Fruit fly (Drosophila melanogaster) whole organism, embryonic: Measurements from ENCODE around the gene CG9662.

ENCODE experiments used
- Atf6 ChIP-seq: fragments of 200-800 bp; sonication (Bioruptor generic); IDR thresholded peaks from 2 replicates; pipeline ENCODE4 v1.3.6; 2022; ENCODE audit warnings: missing biosample characterization, missing genetic modification characterization
- Blimp-1 ChIP-seq: fragments of 200-800 bp; sonication (Bioruptor generic); optimal IDR thresholded peaks from 3 replicates; lab custom pipeline; 2018; ENCODE audit warnings: missing biosample characterization, missing genetic modification characterization, mild to moderate bottlenecking, moderate library complexity, missing genetic modification reagents
- BtbVII ChIP-seq: fragments of 200-800 bp; sonication (Bioruptor generic); optimal IDR thresholded peaks from 3 replicates; lab custom pipeline; 2017; ENCODE audit warnings: missing biosample characterization, mild to moderate bottlenecking, missing genetic modification characterization
- CG10431 ChIP-seq: fragments of 200-800 bp; sonication (Bioruptor generic); optimal IDR thresholded peaks from 3 replicates; lab custom pipeline; 2018; ENCODE audit warnings: missing biosample characterization, mild to moderate bottlenecking, missing genetic modification characterization
- CG10979 ChIP-seq: fragments of 200-800 bp; sonication (Bioruptor generic); optimal IDR thresholded peaks from 2 replicates; lab custom pipeline; 2018; ENCODE audit warnings: missing biosample characterization, mild to moderate bottlenecking, missing genetic modification characterization, moderate library complexity
- CG12391 ChIP-seq: fragments of 200-800 bp; sonication (Bioruptor generic); optimal IDR thresholded peaks from 3 replicates; lab custom pipeline; 2018; ENCODE audit warnings: missing biosample characterization, mild to moderate bottlenecking, missing genetic modification characterization, moderate library complexity
- CG15011 ChIP-seq: fragments of 200-800 bp; sonication (Bioruptor generic); optimal IDR thresholded peaks from 3 replicates; lab custom pipeline; 2018; ENCODE audit warnings: missing biosample characterization, mild to moderate bottlenecking, missing genetic modification characterization
- CG15479 ChIP-seq: fragments of 200-800 bp; sonication (Bioruptor generic); optimal IDR thresholded peaks from 3 replicates; lab custom pipeline; 2019; ENCODE audit warnings: missing biosample characterization, mild to moderate bottlenecking, missing genetic modification characterization, moderate library complexity
- CG16815 ChIP-seq: fragments of 200-800 bp; sonication (Bioruptor generic); optimal IDR thresholded peaks from 3 replicates; lab custom pipeline; 2017; ENCODE audit warnings: missing biosample characterization, mild to moderate bottlenecking, missing genetic modification characterization
- CG17186 ChIP-seq: fragments of 200-800 bp; sonication (Bioruptor generic); optimal IDR thresholded peaks from 3 replicates; lab custom pipeline; 2017; ENCODE audit warnings: missing biosample characterization, missing genetic modification reagents, missing genetic modification characterization
- CG17361 ChIP-seq: fragments of 200-800 bp; sonication (Bioruptor generic); IDR thresholded peaks from 3 replicates; pipeline ENCODE4 v1.3.6; 2022; ENCODE audit warnings: missing biosample characterization, missing genetic modification characterization
- CG18262 ChIP-seq: fragments of 200-800 bp; optimal IDR thresholded peaks from 3 replicates; lab custom pipeline; 2019; ENCODE audit warnings: missing biosample characterization, mild to moderate bottlenecking, missing genetic modification characterization, moderate library complexity
- CG1832 ChIP-seq: fragments of 200-800 bp; sonication (Bioruptor generic); optimal IDR thresholded peaks from 2 replicates; lab custom pipeline; 2017; ENCODE audit warnings: missing biosample characterization, mild to moderate bottlenecking, missing genetic modification characterization, inconsistent platforms
- CG18599 ChIP-seq: fragments of 200-800 bp; sonication (Bioruptor generic); optimal IDR thresholded peaks from 3 replicates; lab custom pipeline; 2017; ENCODE audit warnings: missing biosample characterization, missing genetic modification characterization, mild to moderate bottlenecking, moderate library complexity, missing genetic modification reagents
- CG30020 ChIP-seq: fragments of 200-800 bp; optimal IDR thresholded peaks from 2 replicates; lab custom pipeline; 2019; ENCODE audit warnings: missing biosample characterization, mild to moderate bottlenecking, missing genetic modification characterization, moderate library complexity
- CG3163 ChIP-seq: fragments of 200-800 bp; sonication (Bioruptor generic); optimal IDR thresholded peaks from 3 replicates; lab custom pipeline; 2016; ENCODE audit warnings: missing biosample characterization, missing genetic modification characterization
- CG3995 ChIP-seq: fragments of 200-800 bp; sonication (Bioruptor generic); optimal IDR thresholded peaks from 3 replicates; lab custom pipeline; 2016; ENCODE audit warnings: missing biosample characterization, missing genetic modification characterization
- CG6654 ChIP-seq: fragments of 200-800 bp; sonication (Bioruptor generic); optimal IDR thresholded peaks from 2 replicates; lab custom pipeline; 2017; ENCODE audit warnings: missing biosample characterization, mild to moderate bottlenecking, missing genetic modification characterization
- CG7839 ChIP-seq: fragments of 200-800 bp; sonication (Bioruptor generic); optimal IDR thresholded peaks from 3 replicates; lab custom pipeline; 2018; ENCODE audit warnings: missing biosample characterization, mild to moderate bottlenecking, missing genetic modification characterization, moderate library complexity
- CG9876 ChIP-seq: fragments of 200-800 bp; sonication (Bioruptor generic); optimal IDR thresholded peaks from 2 replicates; lab custom pipeline; 2016; ENCODE audit warnings: missing biosample characterization, missing genetic modification characterization
- CG9932 ChIP-seq: fragments of 200-800 bp; sonication (Bioruptor generic); IDR thresholded peaks from 2 replicates; pipeline ENCODE4 v1.3.6; 2022; ENCODE audit warnings: missing biosample characterization, missing genetic modification characterization
- Dip3 ChIP-seq: fragments of 200-800 bp; sonication (Bioruptor generic); optimal IDR thresholded peaks from 3 replicates; lab custom pipeline; 2016; ENCODE audit warnings: missing biosample characterization, missing genetic modification characterization
- Doc3 ChIP-seq: fragments of 200-800 bp; sonication (Bioruptor generic); IDR thresholded peaks from 3 replicates; pipeline ENCODE4 v1.3.6; 2022; ENCODE audit warnings: missing biosample characterization, missing genetic modification characterization; ENCODE audit not compliant: partially characterized antibody
- Dref ChIP-seq: fragments of 200-800 bp; sonication (Bioruptor generic); IDR thresholded peaks from 2 replicates; pipeline ENCODE4 v1.3.6; 2022; ENCODE audit warnings: missing biosample characterization, missing genetic modification characterization
- Fer2 ChIP-seq: fragments of 200-800 bp; sonication (Bioruptor generic); optimal IDR thresholded peaks from 2 replicates; lab custom pipeline; 2018; ENCODE audit warnings: missing biosample characterization, mild to moderate bottlenecking, missing genetic modification characterization, moderate library complexity
- HLHmδ ChIP-seq: fragments of 200-800 bp; sonication (Bioruptor generic); optimal IDR thresholded peaks from 2 replicates; lab custom pipeline; 2018; ENCODE audit warnings: missing biosample characterization, mild to moderate bottlenecking, missing genetic modification characterization, moderate library complexity
- Kr ChIP-seq: fragments of 200-800 bp; sonication (Bioruptor generic); optimal IDR thresholded peaks from 2 replicates; lab custom pipeline; 2017; ENCODE audit warnings: missing biosample characterization, mild to moderate bottlenecking, missing genetic modification characterization
- Lhr ChIP-seq: fragments of 200-800 bp; sonication (Bioruptor generic); optimal IDR thresholded peaks from 3 replicates; lab custom pipeline; 2017; ENCODE audit warnings: mild to moderate bottlenecking, missing biosample characterization, missing genetic modification reagents, missing genetic modification characterization
- NC2β ChIP-seq: fragments of 200-800 bp; sonication (Bioruptor generic); optimal IDR thresholded peaks from 2 replicates; lab custom pipeline; 2016; ENCODE audit warnings: missing biosample characterization, missing genetic modification characterization
- Pdp1 ChIP-seq, 2 experiments: fragments of 200-800 bp; sonication (Bioruptor generic); optimal IDR thresholded peaks; 3 replicates each; lab custom pipeline; 2016; ENCODE audit warnings: missing biosample characterization in 2 of 2, missing genetic modification characterization in 2 of 2, mild to moderate bottlenecking in 1 of 2, moderate library complexity in 1 of 2
- YL-1 ChIP-seq: fragments of 200-800 bp; sonication (Bioruptor generic); optimal IDR thresholded peaks from 3 replicates; lab custom pipeline; 2017; ENCODE audit warnings: missing biosample characterization, mild to moderate bottlenecking, missing genetic modification characterization
- ato ChIP-seq: fragments of 200-800 bp; sonication (Bioruptor generic); IDR thresholded peaks from 2 replicates; pipeline ENCODE4 v1.3.6; 2022; ENCODE audit warnings: missing biosample characterization, missing genetic modification characterization; ENCODE audit not compliant: partially characterized antibody
- cg ChIP-seq: fragments of 200-800 bp; sonication (Bioruptor generic); optimal IDR thresholded peaks from 3 replicates; lab custom pipeline; 2019; ENCODE audit warnings: missing biosample characterization, mild to moderate bottlenecking, missing genetic modification characterization, moderate library complexity
- chif ChIP-seq, 2 experiments: fragments of 200-800 bp; sonication (Bioruptor generic); optimal IDR thresholded peaks; 3 replicates each; lab custom pipeline; 2016; ENCODE audit warnings: missing biosample characterization in 2 of 2, missing genetic modification characterization in 2 of 2
- chm ChIP-seq: fragments of 200-800 bp; sonication (Bioruptor generic); IDR thresholded peaks from 2 replicates; pipeline ENCODE4 v1.3.6; 2022; ENCODE audit warnings: missing biosample characterization, missing genetic modification characterization
- crp ChIP-seq, 2 experiments: fragments of 200-800 bp; sonication (Bioruptor generic); optimal IDR thresholded peaks; 2 replicates in 1 of 2; 3 replicates in 1 of 2; lab custom pipeline; 2017; ENCODE audit warnings: missing biosample characterization in 2 of 2, missing genetic modification characterization in 2 of 2, mild to moderate bottlenecking in 1 of 2, moderate library complexity in 1 of 2
- dati ChIP-seq: fragments of 200-800 bp; sonication (Bioruptor generic); IDR thresholded peaks from 2 replicates; pipeline ENCODE4 v1.3.6; 2022; ENCODE audit warnings: missing biosample characterization, missing genetic modification characterization
- esg ChIP-seq: fragments of 200-800 bp; sonication (Bioruptor generic); conservative IDR thresholded peaks from 2 replicates; pipeline ENCODE4 v1.3.6; 2022; ENCODE audit warnings: missing biosample characterization, missing genetic modification characterization
- fu2 ChIP-seq: fragments of 200-800 bp; sonication (Bioruptor generic); optimal IDR thresholded peaks from 2 replicates; lab custom pipeline; 2016; ENCODE audit warnings: missing biosample characterization, missing genetic modification characterization
- gsb ChIP-seq: fragments of 200-800 bp; sonication (Bioruptor generic); IDR thresholded peaks from 2 replicates; pipeline ENCODE4 v1.3.6; 2022; ENCODE audit warnings: missing biosample characterization, missing genetic modification characterization
- pan ChIP-seq, 4 experiments: fragments of >200 bp in 3 of 4; fragments of 200-800 bp in 1 of 4; sonication (Bioruptor generic) in 1 of 4; optimal IDR thresholded peaks in 3 of 4; IDR thresholded peaks in 1 of 4; 2 replicates each; pipeline versions ENCODE4 v1.3.6 to Lab custom; 2017 to 2022; ENCODE audit warnings: missing biosample characterization in 2 of 4, missing genetic modification characterization in 2 of 4, mixed read lengths in 1 of 4
- pnt ChIP-seq: fragments of 200-800 bp; sonication (Bioruptor generic); optimal IDR thresholded peaks from 3 replicates; lab custom pipeline; 2016; ENCODE audit warnings: missing biosample characterization, missing genetic modification characterization
- repo ChIP-seq: fragments of 200-800 bp; sonication (Bioruptor generic); optimal IDR thresholded peaks from 2 replicates; lab custom pipeline; 2016; ENCODE audit warnings: missing biosample characterization, missing genetic modification characterization
- sc ChIP-seq, 3 experiments: fragments of >200 bp in 2 of 3; fragments of 200-800 bp in 1 of 3; sonication (Bioruptor generic) in 1 of 3; optimal IDR thresholded peaks; 2 replicates in 2 of 3; 3 replicates in 1 of 3; lab custom pipeline; 2017; ENCODE audit warnings: mild to moderate bottlenecking in 1 of 3, missing biosample characterization in 1 of 3, missing genetic modification characterization in 1 of 3, missing genetic modification reagents in 1 of 3
- schlank ChIP-seq: fragments of 200-800 bp; sonication (Bioruptor generic); optimal IDR thresholded peaks from 2 replicates; lab custom pipeline; 2018; ENCODE audit warnings: missing biosample characterization, mild to moderate bottlenecking, missing genetic modification characterization
- seq ChIP-seq: fragments of 200-800 bp; sonication (Bioruptor generic); IDR thresholded peaks from 2 replicates; pipeline ENCODE4 v1.3.6; 2022; ENCODE audit warnings: missing biosample characterization, missing genetic modification characterization
- so ChIP-seq: fragments of 200-800 bp; sonication (Bioruptor generic); IDR thresholded peaks from 3 replicates; pipeline ENCODE4 v1.3.6; 2022; ENCODE audit warnings: missing biosample characterization, missing genetic modification characterization
- tio ChIP-seq: fragments of 200-800 bp; sonication (Bioruptor generic); optimal IDR thresholded peaks from 2 replicates; lab custom pipeline; 2017; ENCODE audit warnings: missing biosample characterization, missing genetic modification characterization, inconsistent platforms

CG9662 gene

DNA sequence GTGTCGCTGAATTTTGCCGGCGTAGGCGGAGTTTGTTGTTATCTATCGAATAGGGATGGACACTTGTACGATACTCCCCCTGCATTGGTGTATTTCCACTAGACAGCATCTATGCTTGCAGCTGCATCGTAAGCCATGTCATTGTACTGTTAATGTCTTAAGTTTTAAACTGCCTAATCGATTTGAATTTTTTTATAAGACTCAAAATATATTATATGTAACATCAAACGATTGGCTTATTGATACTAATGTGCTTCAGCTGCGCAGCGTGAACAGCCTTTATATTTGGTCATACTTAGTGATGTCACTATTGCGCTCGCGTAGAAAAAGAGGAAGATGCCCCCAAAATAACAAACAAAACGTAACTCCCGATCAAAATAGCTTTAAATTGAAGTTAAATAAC is at the start of gene CG9662, which contains the start of gene Ptpa (continued):
- TF ChIP-seq CG3995 (GFP tag; lab: Kevin White, UChicago), result peak; percentile 59
- peak; percentile 63 for TF ChIP-seq CG18599 (GFP tag; lab: Kevin White, UChicago)
- TF ChIP-seq CG10979 (tag; lab: Kevin White, UChicago), result peak; percentile 75
- peak; percentile 91 for TF ChIP-seq CG30020 (tag; lab: Kevin White, UChicago)
- peak; percentile 67 for TF ChIP-seq CG18262 (tag; lab: Kevin White, UChicago)
- peak; percentile 91 for TF ChIP-seq CG9932 (GFP tag; lab: Robert Waterston, UW)
- TF ChIP-seq ato (GFP tag; lab: Robert Waterston, UW), result peak; percentile 58
- no peak for TF ChIP-seq CG15011 (GFP tag; lab: Kevin White, UChicago)
- TF ChIP-seq CG17361 (GFP tag; lab: Robert Waterston, UW), result peak; percentile 87; the same call in 2 of the 3 replicates
- TF ChIP-seq Pdp1 (GFP tag; optimal IDR thresholded peaks at IDR 0.05; lab: Kevin White, UChicago), result peak; percentile 89 to 90
- peak; percentile 80 for TF ChIP-seq fu2
- TF ChIP-seq Doc3 (GFP tag; lab: Robert Waterston, UW), result peak; percentile 94
- peak; percentile 54 to 86 for TF ChIP-seq chif (GFP tag; optimal IDR thresholded peaks at IDR 0.05; lab: Kevin White, UChicago)
- TF ChIP-seq chm (GFP tag; lab: Robert Waterston, UW), result no peak
- no peak for TF ChIP-seq CG1832 (GFP tag; lab: Kevin White, UChicago)
- peak; percentile 72 for TF ChIP-seq tio (GFP tag; lab: Kevin White, UChicago)
- TF ChIP-seq dati (GFP tag; lab: Robert Waterston, UW), result no peak
- TF ChIP-seq CG3163 (GFP tag; lab: Kevin White, UChicago), result peak; percentile 62
- peak; percentile 85 for TF ChIP-seq Dip3
- no peak for TF ChIP-seq cg (GFP tag; lab: Kevin White, UChicago)
- peak; percentile 76 for TF ChIP-seq CG9876
- TF ChIP-seq CG16815 (GFP tag; lab: Kevin White, UChicago), result peak; percentile 84
- TF ChIP-seq CG17186, result peak; percentile 89
- TF ChIP-seq so, result peak; percentile 33; the same call in 1 of the 3 replicates
- peak; percentile 50 for TF ChIP-seq seq (GFP tag; lab: Robert Waterston, UW)
- TF ChIP-seq CG12391, result peak; percentile 89
- TF ChIP-seq CG15479 (GFP tag; lab: Kevin White, UChicago), result no peak
- peak; percentile 69 for TF ChIP-seq Fer2 (tag; lab: Kevin White, UChicago)
- no peak for TF ChIP-seq pan (optimal IDR thresholded peaks at IDR 0.05; lab: Kevin White, UChicago)
- peak in 1 of 2 experiments; percentile 77 for TF ChIP-seq pan (GFP tag; optimal IDR thresholded peaks at IDR 0.05 in 1 of 2, IDR thresholded peaks at IDR 0.05 in 1 of 2)
- peak; percentile 79 for TF ChIP-seq Atf6 (GFP tag; lab: Robert Waterston, UW)
- TF ChIP-seq pnt (GFP tag; lab: Kevin White, UChicago), result peak; percentile 93
- peak; percentile 85 for TF ChIP-seq esg (GFP tag; lab: Robert Waterston, UW)
- no peak for TF ChIP-seq Kr
- peak; percentile 11; the same call in 1 of the 2 replicates for TF ChIP-seq gsb (GFP tag; lab: Robert Waterston, UW)
- TF ChIP-seq repo, result peak; percentile 65
- TF ChIP-seq CG7839 (tag; lab: Kevin White, UChicago), result peak; percentile 78
- no peak for TF ChIP-seq HLHmδ (GFP tag; lab: Kevin White, UChicago)
- TF ChIP-seq CG6654 (GFP tag; lab: Kevin White, UChicago), result peak; percentile 32
- peak; percentile 78 for TF ChIP-seq NC2β (GFP tag; lab: Kevin White, UChicago)
- TF ChIP-seq sc (optimal IDR thresholded peaks at IDR 0.05; lab: Kevin White, UChicago), result no peak
- TF ChIP-seq sc (GFP tag; optimal IDR thresholded peaks at IDR 0.05; lab: Kevin White, UChicago), result peak; percentile 58
- TF ChIP-seq YL-1 (GFP tag; lab: Kevin White, UChicago), result peak; percentile 46
- peak in 1 of 2 experiments; percentile 42 for TF ChIP-seq crp (GFP tag; optimal IDR thresholded peaks at IDR 0.05; lab: Kevin White, UChicago)
- TF ChIP-seq BtbVII (GFP tag; lab: Kevin White, UChicago), result no peak
- peak; percentile 36; the same call in 1 of the 2 replicates for TF ChIP-seq Dref
- TF ChIP-seq schlank (tag; lab: Kevin White, UChicago), result peak; percentile 44
- TF ChIP-seq Lhr, result peak; percentile 78
- no peak for TF ChIP-seq Blimp-1 (GFP tag; lab: Kevin White, UChicago)
- no peak for TF ChIP-seq CG10431 (GFP tag; lab: Kevin White, UChicago)
